Worm (Caenorhabditis elegans): ENCODE measurements around the gene act-2.

The act-2 gene

ce11 chrV:11039379-11039954 lies 38.5 kb downstream of the act-2 start, which contains the start of gene pak-2 (continued):
- TF ChIP-seq ama-1 (optimal IDR thresholded peaks at IDR 0.05), result no peak
- TF ChIP-seq ama-1 (GFP tag; optimal IDR thresholded peaks at IDR 0.05), result no peak
- TF ChIP-seq ztf-26 (tag; optimal IDR thresholded peaks at IDR 0.05), result no peak
- peak; percentile 49 for TF ChIP-seq ztf-18 (tag; optimal IDR thresholded peaks at IDR 0.05)
- TF ChIP-seq B0261.1 (tag; optimal IDR thresholded peaks at IDR 0.05), result peak; percentile 1
- TF ChIP-seq hmg-20 (GFP tag; IDR thresholded peaks at IDR 0.05), result no peak
- TF ChIP-seq somi-1 (GFP tag; optimal IDR thresholded peaks at IDR 0.05), result peak; percentile 10
- TF ChIP-seq lin-54 (GFP tag; optimal IDR thresholded peaks at IDR 0.05), result peak; percentile 48
- no peak for TF ChIP-seq rpc-1 (optimal IDR thresholded peaks at IDR 0.05)
- TF ChIP-seq rpc-1 (tag; optimal IDR thresholded peaks at IDR 0.05), result no peak
- 0 out of 2 replicates have a peak, but pooled peaks have one; percentile 36 for TF ChIP-seq aptf-2 (GFP tag; conservative IDR thresholded peaks at IDR 0.05)
- TF ChIP-seq B0035.1 (tag; optimal IDR thresholded peaks at IDR 0.05), result no peak
- TF ChIP-seq attf-3 (GFP tag; conservative IDR thresholded peaks at IDR 0.05), result peak; percentile 51; the same call in 1 of the 2 replicates
- peak; percentile 58; the same call in 1 of the 2 replicates for TF ChIP-seq hmg-1.2 (GFP tag; IDR thresholded peaks at IDR 0.05)
- no peak for TF ChIP-seq ceh-91 (GFP tag; IDR thresholded peaks at IDR 0.05)
- peak; percentile 84 for TF ChIP-seq ceh-27 (GFP tag; optimal IDR thresholded peaks at IDR 0.05)
- TF ChIP-seq sdz-38 (tag; optimal IDR thresholded peaks at IDR 0.05), result no peak
- no peak for TF ChIP-seq rec-8 (tag; optimal IDR thresholded peaks at IDR 0.05)
- TF ChIP-seq cebp-1 (GFP tag; IDR thresholded peaks at IDR 0.05), result no peak
- TF ChIP-seq cebp-1 (tag; optimal IDR thresholded peaks at IDR 0.05), result peak; percentile 55
- peak; percentile 73 for TF ChIP-seq ccch-3 (GFP tag; optimal IDR thresholded peaks at IDR 0.05)
- TF ChIP-seq D2030.7 (GFP tag; IDR thresholded peaks at IDR 0.05), result 0 out of 2 replicates have a peak, but pooled peaks have one; percentile 23
- TF ChIP-seq madf-3 (GFP tag; IDR thresholded peaks at IDR 0.05), result no peak
- no peak for TF ChIP-seq nhr-27 (tag; optimal IDR thresholded peaks at IDR 0.05)
- TF ChIP-seq ceh-100 (GFP tag; IDR thresholded peaks at IDR 0.05), result peak; percentile 96
- TF ChIP-seq pbrm-1 (GFP tag; IDR thresholded peaks at IDR 0.05), result peak; percentile 54; the same call in 1 of the 2 replicates
- TF ChIP-seq egrh-3 (GFP tag; IDR thresholded peaks at IDR 0.05), result no peak
- TF ChIP-seq C17E4.6 (GFP tag; IDR thresholded peaks at IDR 0.05), result no peak
- TF ChIP-seq F23B12.7 (tag; optimal IDR thresholded peaks at IDR 0.05; ENCODE audit: insufficient read depth), result peak; percentile 86
- TF ChIP-seq madf-10 (tag; optimal IDR thresholded peaks at IDR 0.05), result peak; percentile 58
- no peak for TF ChIP-seq ceh-58 (GFP tag; IDR thresholded peaks at IDR 0.05)
- no peak for TF ChIP-seq atf-7 (tag; optimal IDR thresholded peaks at IDR 0.05)
- peak; percentile 84 for TF ChIP-seq K12H6.12 (tag; optimal IDR thresholded peaks at IDR 0.05)

ce11 chrV:11034748-11035147 lies 43.2 kb downstream of the act-2 start, which contains the start of gene pptr-2:
Gene pptr-2 (minus strand): TSS chrV:11034931.
- TF ChIP-seq ceh-40 (GFP tag; IDR thresholded peaks at IDR 0.05) (no peak), F10E7.11 (tag; optimal IDR thresholded peaks at IDR 0.05) (no peak)

- TF ChIP-seq tbx-9 (tag; optimal IDR thresholded peaks at IDR 0.05; ENCODE audit: borderline replicate concordance) (no peak), mes-4 (tag; optimal IDR thresholded peaks at IDR 0.05) (no peak), F52B5.7 (tag; optimal IDR thresholded peaks at IDR 0.05) (no peak), Y53G8AR.9 (GFP tag; conservative IDR thresholded peaks at IDR 0.05) (no peak), ccch-3 (GFP tag; optimal IDR thresholded peaks at IDR 0.05) (no peak), zfh-2 (GFP tag; conservative IDR thresholded peaks at IDR 0.05) (no peak), madf-3 (GFP tag; IDR thresholded peaks at IDR 0.05) (no peak), ztf-25 (GFP tag; IDR thresholded peaks at IDR 0.05) (no peak), lsl-1 (GFP tag; optimal IDR thresholded peaks at IDR 0.05) (no peak), T07F8.4 (tag; optimal IDR thresholded peaks at IDR 0.05) (no peak), dpl-1 (GFP tag; optimal IDR thresholded peaks at IDR 0.05) (no peak), ztf-22 (GFP tag; optimal IDR thresholded peaks at IDR 0.05) (no peak), Y79H2A.3 (GFP tag; conservative IDR thresholded peaks at IDR 0.05) (no peak), mel-28 (tag; optimal IDR thresholded peaks at IDR 0.05; ENCODE audit: borderline replicate concordance) (no peak), cebp-2 (GFP tag; IDR thresholded peaks at IDR 0.05) (no peak)
Observed at ce11 chrV:11033241-11033640, 44.7 kb downstream of the act-2 start.

All from whole organism, young adult.